Worm (Caenorhabditis elegans) whole organism, L2 larva: ENCODE measurements around the gene his-7.
"Not testable (repeated sequence)": the region's sequence is repeated elsewhere in the genome, so short reads cannot be mapped to it uniquely, and the experiment has no call there.

ENCODE experiments used
- ama-1 ChIP-seq: fragments of 150-350 bp; optimal IDR thresholded peaks from 2 replicates; lab custom pipeline; 2018; ENCODE audit warnings: inconsistent platforms
- nhr-11 ChIP-seq: fragments of 150-350 bp; optimal IDR thresholded peaks from 2 replicates; lab custom pipeline; 2014; ENCODE audit warnings: missing biosample characterization, missing genetic modification characterization
- nhr-12 ChIP-seq: fragments of 150-350 bp; optimal IDR thresholded peaks from 2 replicates; lab custom pipeline; 2014; ENCODE audit warnings: missing biosample characterization, missing genetic modification characterization
- peb-1 ChIP-seq: fragments of 150-350 bp; optimal IDR thresholded peaks from 2 replicates; lab custom pipeline; 2014; ENCODE audit warnings: missing biosample characterization, missing genetic modification characterization
- sem-4 ChIP-seq: fragments of 150-350 bp; optimal IDR thresholded peaks from 2 replicates; lab custom pipeline; 2014; ENCODE audit warnings: missing biosample characterization, missing genetic modification reagents, missing genetic modification characterization
- skn-1 ChIP-seq: sonication (generic microtip); optimal IDR thresholded peaks from 2 replicates; lab custom pipeline; 2017; ENCODE audit warnings: missing biosample characterization, missing genetic modification characterization
- unc-62 ChIP-seq: fragments of 150-350 bp; optimal IDR thresholded peaks from 2 replicates; lab custom pipeline; 2014; ENCODE audit warnings: missing biosample characterization, missing genetic modification reagents, missing genetic modification characterization
- zag-1 ChIP-seq: fragments of 150-350 bp; optimal IDR thresholded peaks from 2 replicates; lab custom pipeline; 2014; ENCODE audit warnings: missing biosample characterization, missing genetic modification characterization

- not testable (repeated sequence) for TF ChIP-seq ama-1 (lab: Kevin White, UChicago); zag-1; peb-1; nhr-11 (tag; lab: Kevin White, UChicago); sem-4 (tag; lab: Kevin White, UChicago); unc-62; nhr-12 (tag; lab: Kevin White, UChicago); skn-1 (tag; lab: Kevin White, UChicago)
These were observed 41.6 kb downstream of the his-7 start, which contains the start of gene F25G6.1 for ce11 chrV:8574762-8575161.
